Worm (Caenorhabditis elegans) whole organism, L2 larva: ENCODE results near the gene ptr-5.

Experiments used
- Y55F3AM.14 ChIP-seq: fragments of 200-800 bp; sonication (Bioruptor generic); optimal IDR thresholded peaks from 2 replicates; lab custom pipeline; 2018; ENCODE audit warnings: mild to moderate bottlenecking, missing genetic modification characterization, missing compliant biosample characterization
- aly-2 ChIP-seq: fragments of 150-350 bp; optimal IDR thresholded peaks from 2 replicates; lab custom pipeline; 2014; ENCODE audit warnings: missing biosample characterization, missing genetic modification characterization
- ceh-82 ChIP-seq: fragments of 150-350 bp; optimal IDR thresholded peaks from 2 replicates; lab custom pipeline; 2014; ENCODE audit warnings: missing biosample characterization, missing genetic modification characterization
- egl-27 ChIP-seq: sonication (generic microtip); optimal IDR thresholded peaks from 3 replicates; lab custom pipeline; 2017; ENCODE audit warnings: missing biosample characterization, missing genetic modification reagents, missing genetic modification characterization
- elt-3 ChIP-seq: sonication (generic microtip); optimal IDR thresholded peaks from 2 replicates; lab custom pipeline; 2017; ENCODE audit warnings: missing biosample characterization, missing genetic modification characterization
- lin-39 ChIP-seq: fragments of 150-350 bp; optimal IDR thresholded peaks from 2 replicates; lab custom pipeline; 2014; ENCODE audit warnings: missing biosample characterization, missing genetic modification reagents, missing genetic modification characterization
- mdl-1 ChIP-seq, 2 experiments: fragments of 150-350 bp in 1 of 2; sonication (generic microtip) in 1 of 2; optimal IDR thresholded peaks; 2 replicates each; lab custom pipeline; 2017; ENCODE audit warnings: missing biosample characterization in 2 of 2, missing genetic modification characterization in 2 of 2
- nhr-23 ChIP-seq: fragments of 150-350 bp; optimal IDR thresholded peaks from 2 replicates; lab custom pipeline; 2014; ENCODE audit warnings: missing biosample characterization, missing genetic modification reagents, missing genetic modification characterization
- nhr-237 ChIP-seq: fragments of 150-350 bp; optimal IDR thresholded peaks from 2 replicates; lab custom pipeline; 2014; ENCODE audit warnings: missing biosample characterization, missing genetic modification characterization
- nhr-77 ChIP-seq: fragments of 150-350 bp; optimal IDR thresholded peaks from 2 replicates; lab custom pipeline; 2014; ENCODE audit warnings: missing biosample characterization, missing genetic modification characterization
- skn-1 ChIP-seq: sonication (generic microtip); optimal IDR thresholded peaks from 2 replicates; lab custom pipeline; 2017; ENCODE audit warnings: missing biosample characterization, missing genetic modification characterization
- snpc-4 ChIP-seq: fragments of 150-350 bp; optimal IDR thresholded peaks from 2 replicates; lab custom pipeline; 2014; ENCODE audit warnings: missing biosample characterization, missing genetic modification characterization
- unc-62 ChIP-seq: fragments of 150-350 bp; optimal IDR thresholded peaks from 2 replicates; lab custom pipeline; 2014; ENCODE audit warnings: missing biosample characterization, missing genetic modification reagents, missing genetic modification characterization
- ztf-11 ChIP-seq: sonication (generic microtip); optimal IDR thresholded peaks from 2 replicates; lab custom pipeline; 2017; ENCODE audit warnings: missing biosample characterization, missing genetic modification characterization

DNA sequence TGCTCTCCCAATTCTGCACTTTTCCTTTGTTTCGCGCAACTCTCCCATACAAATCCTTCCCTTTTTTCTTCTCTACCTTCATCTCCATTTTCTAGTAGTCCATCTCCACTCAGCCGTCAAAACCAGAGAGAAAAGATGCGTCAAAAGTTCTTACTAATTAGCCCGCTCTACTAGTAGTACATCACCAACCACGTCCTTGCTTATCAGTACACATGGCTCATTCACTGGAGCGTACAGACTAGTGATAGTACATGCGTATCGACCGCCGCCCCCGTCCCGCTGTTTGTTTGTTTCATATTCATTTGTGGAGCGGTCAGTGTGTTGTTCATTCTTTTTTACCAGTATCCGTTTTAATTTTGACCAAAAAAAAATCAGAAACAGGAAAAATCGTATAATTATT lies 10.7 kb downstream of the ptr-5 start:
- TF ChIP-seq elt-3 (tag; lab: Kevin White, UChicago) = no peak
- no peak for TF ChIP-seq ztf-11 (tag; lab: Kevin White, UChicago)
- TF ChIP-seq snpc-4 (tag; lab: Kevin White, UChicago) = no peak
- TF ChIP-seq unc-62 = no peak
- no peak for TF ChIP-seq Y55F3AM.14 (GFP tag; lab: Kevin White, UChicago)
- TF ChIP-seq nhr-237 (tag; lab: Kevin White, UChicago) = no peak
- no peak for TF ChIP-seq ceh-82 (tag; lab: Kevin White, UChicago)
- no peak for TF ChIP-seq nhr-77
- no peak for TF ChIP-seq egl-27 (tag; lab: Kevin White, UChicago)
- no peak for TF ChIP-seq mdl-1 (tag; optimal IDR thresholded peaks at IDR 0.05; lab: Kevin White, UChicago)
- TF ChIP-seq nhr-23 = no peak
- no peak for TF ChIP-seq aly-2 (tag; lab: Kevin White, UChicago)
- no peak for TF ChIP-seq skn-1 (tag; lab: Kevin White, UChicago)
- TF ChIP-seq lin-39 (tag; lab: Kevin White, UChicago) = no peak
